Worm (Caenorhabditis elegans) whole organism, L4 larva: ENCODE results near the gene clec-166.
A peak's percentile ranks its signal among the peaks of the same experiment; 100 is the strongest.

Experiments
- F26F4.8 ChIP-seq: fragments of 200-800 bp; sonication (Bioruptor generic); conservative IDR thresholded peaks from 2 replicates; pipeline ENCODE4 v1.3.6; 2022; ENCODE audit warnings: missing genetic modification characterization, missing compliant biosample characterization
- F37D6.2 ChIP-seq: sonication (generic microtip); optimal IDR thresholded peaks from 2 replicates; lab custom pipeline; 2016; ENCODE audit warnings: mild to moderate bottlenecking, missing genetic modification characterization, missing compliant biosample characterization
- R02D3.7 ChIP-seq: fragments of 150-350 bp; sonication (generic microtip); optimal IDR thresholded peaks from 3 replicates; lab custom pipeline; 2014; ENCODE audit warnings: missing biosample characterization, missing genetic modification characterization
- Y5F2A.4 ChIP-seq: fragments of 200-800 bp; sonication (Bioruptor generic); optimal IDR thresholded peaks from 2 replicates; lab custom pipeline; 2018; ENCODE audit warnings: mild to moderate bottlenecking, missing genetic modification characterization, missing compliant biosample characterization
- aha-1 ChIP-seq: fragments of 150-350 bp; peaks from one replicate; lab custom pipeline; 2014; ENCODE audit warnings: missing biosample characterization, missing genetic modification characterization
- ceh-32 ChIP-seq: sonication (generic microtip); optimal IDR thresholded peaks from 2 replicates; lab custom pipeline; 2016; ENCODE audit warnings: mild to moderate bottlenecking, missing genetic modification characterization, missing compliant biosample characterization; ENCODE audit not compliant: poor library complexity
- ceh-62 ChIP-seq: sonication (generic microtip); optimal IDR thresholded peaks from 2 replicates; lab custom pipeline; 2017; ENCODE audit warnings: missing biosample characterization, missing genetic modification characterization
- ceh-82 ChIP-seq: sonication (generic microtip); optimal IDR thresholded peaks from 2 replicates; lab custom pipeline; 2017; ENCODE audit warnings: missing biosample characterization, missing genetic modification characterization
- ces-1 ChIP-seq: fragments of 150-350 bp; sonication (generic microtip); optimal IDR thresholded peaks from 4 replicates; lab custom pipeline; 2014; ENCODE audit warnings: missing biosample characterization, missing genetic modification reagents, missing genetic modification characterization
- cey-2 ChIP-seq: sonication (generic microtip); optimal IDR thresholded peaks from 3 replicates; lab custom pipeline; 2017; ENCODE audit warnings: missing genetic modification characterization, mild to moderate bottlenecking, missing compliant biosample characterization, antibody characterized with exemption, borderline replicate concordance; ENCODE audit not compliant: insufficient read depth
- ctbp-1 ChIP-seq: fragments of 200-800 bp; sonication (Bioruptor generic); IDR thresholded peaks from 2 replicates; pipeline ENCODE4 v1.3.6; 2022; ENCODE audit warnings: missing genetic modification reagents, missing genetic modification characterization, missing compliant biosample characterization
- dmd-8 ChIP-seq: fragments of 200-800 bp; sonication (Bioruptor generic); IDR thresholded peaks from 2 replicates; pipeline ENCODE4 v1.3.6; 2022; ENCODE audit warnings: missing genetic modification characterization, missing compliant biosample characterization
- dpl-1 ChIP-seq: fragments of 150-350 bp; optimal IDR thresholded peaks from 2 replicates; lab custom pipeline; 2014; ENCODE audit warnings: missing biosample characterization, missing genetic modification reagents, missing genetic modification characterization
- egl-43 ChIP-seq: fragments of 200-800 bp; sonication (Bioruptor generic); IDR thresholded peaks from 2 replicates; pipeline ENCODE4 v1.3.6; 2022; ENCODE audit warnings: missing genetic modification reagents, missing genetic modification characterization, missing compliant biosample characterization
- fkh-10 ChIP-seq: fragments of 150-350 bp; optimal IDR thresholded peaks from 2 replicates; lab custom pipeline; 2014; ENCODE audit warnings: missing biosample characterization, missing genetic modification reagents, missing genetic modification characterization
- hlh-11 ChIP-seq: fragments of 200-800 bp; sonication (Bioruptor generic); optimal IDR thresholded peaks from 2 replicates; lab custom pipeline; 2018; ENCODE audit warnings: mild to moderate bottlenecking, missing genetic modification characterization, missing compliant biosample characterization
- lin-1 ChIP-seq: fragments of 200-800 bp; sonication (Bioruptor generic); IDR thresholded peaks from 2 replicates; pipeline ENCODE4 v1.3.6; 2022; ENCODE audit warnings: missing genetic modification reagents, missing genetic modification characterization, missing compliant biosample characterization
- lin-13 ChIP-seq: fragments of 150-350 bp; optimal IDR thresholded peaks from 2 replicates; lab custom pipeline; 2014; ENCODE audit warnings: missing biosample characterization, missing genetic modification reagents, missing genetic modification characterization
- lin-38 ChIP-seq: fragments of 200-800 bp; sonication (Bioruptor generic); IDR thresholded peaks from 2 replicates; pipeline ENCODE4 v1.3.6; 2022; ENCODE audit warnings: missing genetic modification reagents, missing genetic modification characterization, missing compliant biosample characterization
- lin-39 ChIP-seq: fragments of 150-350 bp; optimal IDR thresholded peaks from 2 replicates; lab custom pipeline; 2014; ENCODE audit warnings: missing biosample characterization, missing genetic modification reagents, missing genetic modification characterization
- lir-3 ChIP-seq: sonication (generic microtip); optimal IDR thresholded peaks from 2 replicates; lab custom pipeline; 2016; ENCODE audit warnings: mild to moderate bottlenecking, missing genetic modification characterization, missing compliant biosample characterization
- madf-9 ChIP-seq: fragments of 200-800 bp; sonication (Bioruptor generic); conservative IDR thresholded peaks from 2 replicates; pipeline ENCODE4 v1.3.6; 2022; ENCODE audit warnings: missing genetic modification reagents, missing genetic modification characterization, missing compliant biosample characterization
- mxl-2 ChIP-seq: fragments of 200-800 bp; sonication (Bioruptor generic); conservative IDR thresholded peaks from 2 replicates; pipeline ENCODE4 v1.3.6; 2022; ENCODE audit warnings: missing genetic modification reagents, missing genetic modification characterization, missing compliant biosample characterization
- mxl-3 ChIP-seq: fragments of 200-800 bp; sonication (Bioruptor generic); optimal IDR thresholded peaks from 2 replicates; lab custom pipeline; 2018; ENCODE audit warnings: mild to moderate bottlenecking, missing genetic modification characterization, missing compliant biosample characterization
- nhr-25 ChIP-seq: sonication (generic microtip); optimal IDR thresholded peaks from 2 replicates; lab custom pipeline; 2017; ENCODE audit warnings: missing genetic modification characterization, mild to moderate bottlenecking, missing compliant biosample characterization, antibody characterized with exemption, moderate library complexity, borderline replicate concordance; ENCODE audit not compliant: insufficient read depth
- nhr-41 ChIP-seq: fragments of 200-800 bp; sonication (Bioruptor generic); IDR thresholded peaks from 2 replicates; pipeline ENCODE4 v1.3.6; 2022; ENCODE audit warnings: missing genetic modification reagents, missing genetic modification characterization, missing compliant biosample characterization
- nhr-42 ChIP-seq: fragments of 200-800 bp; sonication (Bioruptor generic); IDR thresholded peaks from 2 replicates; pipeline ENCODE4 v1.3.6; 2022; ENCODE audit warnings: missing genetic modification characterization, missing compliant biosample characterization
- pqm-1 ChIP-seq: sonication (generic microtip); optimal IDR thresholded peaks from 2 replicates; lab custom pipeline; 2017; ENCODE audit warnings: missing biosample characterization, missing genetic modification characterization
- sdz-12 ChIP-seq: fragments of 200-800 bp; sonication (Bioruptor generic); optimal IDR thresholded peaks from 2 replicates; lab custom pipeline; 2018; ENCODE audit warnings: mild to moderate bottlenecking, missing genetic modification characterization, missing compliant biosample characterization
- set-16 ChIP-seq: fragments of 200-800 bp; sonication (Bioruptor generic); IDR thresholded peaks from 2 replicates; pipeline ENCODE4 v1.3.6; 2022; ENCODE audit warnings: missing genetic modification reagents, missing genetic modification characterization, missing compliant biosample characterization
- skn-1 ChIP-seq: fragments of 150-350 bp; optimal IDR thresholded peaks from 2 replicates; lab custom pipeline; 2014; ENCODE audit warnings: missing biosample characterization, missing genetic modification characterization
- spr-1 ChIP-seq: sonication (generic microtip); optimal IDR thresholded peaks from 2 replicates; lab custom pipeline; 2016; ENCODE audit warnings: mild to moderate bottlenecking, missing genetic modification characterization, missing compliant biosample characterization
- spr-3 ChIP-seq: fragments of 200-800 bp; sonication (Bioruptor generic); optimal IDR thresholded peaks from 2 replicates; lab custom pipeline; 2018; ENCODE audit warnings: mild to moderate bottlenecking, missing genetic modification characterization, missing compliant biosample characterization
- unc-39 ChIP-seq: sonication (generic microtip); optimal IDR thresholded peaks from 2 replicates; lab custom pipeline; 2017; ENCODE audit warnings: missing biosample characterization, missing genetic modification characterization
- zfp-2 ChIP-seq: sonication (generic microtip); optimal IDR thresholded peaks from 2 replicates; lab custom pipeline; 2016; ENCODE audit warnings: mild to moderate bottlenecking, missing genetic modification characterization, missing compliant biosample characterization
- zip-11 ChIP-seq: fragments of 200-800 bp; sonication (Bioruptor generic); IDR thresholded peaks from 2 replicates; pipeline ENCODE4 v1.3.6; 2022; ENCODE audit warnings: missing genetic modification characterization, missing compliant biosample characterization
- zip-2 ChIP-seq: fragments of 150-350 bp; optimal IDR thresholded peaks from 2 replicates; lab custom pipeline; 2014; ENCODE audit warnings: missing biosample characterization, missing genetic modification characterization

The clec-166 gene

DNA sequence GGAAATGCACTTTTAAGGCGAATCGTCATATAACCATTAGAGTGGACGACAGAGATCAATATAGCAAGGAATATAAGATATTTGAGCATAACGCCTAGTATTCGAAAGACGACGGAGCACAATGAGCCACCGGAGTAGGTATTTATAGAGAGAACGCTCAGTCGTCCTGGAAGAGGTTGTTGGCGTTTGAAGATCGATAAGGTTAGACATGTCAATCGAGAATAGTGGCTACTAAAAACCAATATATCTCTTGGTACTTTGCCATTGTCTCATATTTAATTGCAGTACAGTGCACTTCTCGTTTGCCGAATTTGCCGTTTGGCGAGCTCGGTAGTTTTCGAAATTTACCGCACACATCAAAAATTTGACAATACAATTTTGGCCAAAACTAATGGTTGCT, 43.2 kb downstream of the clec-166 start, which contains the start of gene dsl-1:
Gene dsl-1 (minus strand): TSS at position 101 of the 400 bp plus-strand sequence.
- TF ChIP-seq cey-2 (no peak), skn-1 (tag; lab: Kevin White, UChicago) (no peak), ctbp-1 (GFP tag; lab: Robert Waterston, UW) (no peak), lin-13 (no peak), ceh-82 (tag; lab: Kevin White, UChicago) (no peak), nhr-25 (tag; lab: Kevin White, UChicago) (no peak), lin-1 (GFP tag; lab: Robert Waterston, UW) (no peak), hlh-11 (no peak), ces-1 (GFP tag; lab: Kevin White, UChicago) (no peak), aha-1 (tag; lab: Kevin White, UChicago) (no peak), sdz-12 (no peak), fkh-10 (GFP tag; lab: Kevin White, UChicago) (no peak), spr-3 (no peak), madf-9 (GFP tag; lab: Robert Waterston, UW) (no peak), Y5F2A.4 (GFP tag; lab: Kevin White, UChicago) (no peak), lin-38 (GFP tag; lab: Robert Waterston, UW) (no peak)

DNA sequence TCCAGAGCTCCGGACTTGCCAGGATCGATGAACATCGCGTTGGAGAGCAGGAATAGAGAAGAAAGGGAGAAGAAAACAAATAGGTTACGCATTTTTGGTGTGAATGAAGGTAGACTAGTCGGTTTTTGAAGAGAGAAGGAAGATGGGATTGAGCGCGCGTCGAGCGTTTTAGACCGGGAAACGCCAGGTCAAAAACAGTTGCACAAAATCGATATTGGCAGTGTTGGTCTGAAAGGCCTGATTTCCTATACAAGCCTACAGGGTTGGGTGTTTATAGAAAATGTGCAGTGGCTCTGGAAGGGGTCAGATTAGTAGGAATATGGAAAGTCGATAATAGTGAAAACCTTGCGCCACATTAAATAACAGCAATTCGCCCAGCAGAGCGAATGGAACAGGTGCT, 46.3 kb downstream of the clec-166 start, which contains the start of gene dsl-2:
Gene dsl-2 (minus strand): TSS at position 101 of the 400 bp plus-strand sequence.
- no peak for TF ChIP-seq zfp-2
- TF ChIP-seq zip-11 (GFP tag; lab: Robert Waterston, UW), result no peak
- no peak for TF ChIP-seq pqm-1 (tag; lab: Kevin White, UChicago)
- no peak for TF ChIP-seq nhr-42 (GFP tag; lab: Robert Waterston, UW)
- TF ChIP-seq dpl-1 (GFP tag; lab: Kevin White, UChicago), result no peak
- TF ChIP-seq nhr-41, result no peak
- TF ChIP-seq F37D6.2 (tag; lab: Kevin White, UChicago), result no peak
- no peak for TF ChIP-seq ceh-62 (tag; lab: Kevin White, UChicago)
- TF ChIP-seq lir-3 (tag; lab: Kevin White, UChicago), result no peak
- no peak for TF ChIP-seq mxl-2
- no peak for TF ChIP-seq zip-2 (tag; lab: Kevin White, UChicago)
- no peak for TF ChIP-seq ceh-32 (tag; lab: Kevin White, UChicago)
- TF ChIP-seq egl-43 (GFP tag; lab: Robert Waterston, UW), result no peak
- no peak for TF ChIP-seq spr-1 (tag; lab: Kevin White, UChicago)

DNA sequence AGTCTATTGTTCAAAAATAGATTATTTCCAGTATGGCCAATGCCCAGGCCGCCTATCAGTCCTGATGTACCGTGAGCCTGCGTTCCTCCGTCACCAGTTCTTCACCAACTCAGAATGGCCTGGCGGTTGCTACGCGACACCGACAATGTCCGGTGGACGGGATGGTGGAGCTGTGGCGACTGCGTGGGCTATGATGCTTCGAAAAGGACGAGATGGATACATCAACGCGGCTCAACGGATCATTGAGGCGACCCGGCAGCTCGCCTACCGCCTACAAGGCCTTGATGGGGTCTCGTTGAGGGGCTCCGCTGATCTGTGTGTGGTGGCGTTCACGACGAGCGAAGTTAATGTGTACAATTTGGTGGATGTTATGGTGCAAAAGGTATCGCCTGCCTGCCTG, 51.6 kb downstream of the clec-166 start:
- TF ChIP-seq set-16 (peak; percentile 69), R02D3.7 (no peak), mxl-3 (GFP tag; lab: Kevin White, UChicago) (no peak), egl-43 (GFP tag; lab: Robert Waterston, UW) (0 out of 2 replicates have a peak, but pooled peaks have one; percentile 8), hlh-11 (no peak), unc-39 (no peak), F26F4.8 (GFP tag; lab: Robert Waterston, UW) (no peak), lin-39 (tag; lab: Kevin White, UChicago) (no peak), ceh-82 (tag; lab: Kevin White, UChicago) (no peak), dmd-8 (GFP tag; lab: Robert Waterston, UW) (0 out of 2 replicates have a peak, but pooled peaks have one; percentile 27), sdz-12 (no peak)
- TF ChIP-seq, all 104 proteins: peak for 3
